Fruit fly (Drosophila melanogaster) whole organism, prepupa: Measurements from ENCODE around the gene Dci.
A peak's percentile ranks its signal among the peaks of the same experiment; 100 is the strongest.
"Not testable (repeated sequence)": the region's sequence is repeated elsewhere in the genome, so short reads cannot be mapped to it uniquely, and the experiment has no call there.

Source experiments
- Blimp-1 ChIP-seq: fragments of 200-800 bp; sonication (Bioruptor generic); optimal IDR thresholded peaks from 3 replicates; lab custom pipeline; 2017; ENCODE audit warnings: missing biosample characterization, missing genetic modification characterization, mild to moderate bottlenecking, moderate library complexity, missing genetic modification reagents
- CG10631 ChIP-seq: fragments of 200-800 bp; sonication (Bioruptor generic); optimal IDR thresholded peaks from 2 replicates; lab custom pipeline; 2016; ENCODE audit warnings: missing biosample characterization, missing genetic modification characterization
- CG10669 ChIP-seq: fragments of 200-800 bp; sonication (Bioruptor generic); optimal IDR thresholded peaks from 3 replicates; lab custom pipeline; 2018; ENCODE audit warnings: missing biosample characterization, mild to moderate bottlenecking, missing genetic modification characterization, moderate library complexity
- CG11294 ChIP-seq: fragments of 200-800 bp; sonication (Bioruptor generic); IDR thresholded peaks from 2 replicates; pipeline ENCODE4 v1.3.6; 2022; ENCODE audit warnings: missing biosample characterization, missing genetic modification characterization
- CG11762 ChIP-seq: fragments of 200-800 bp; sonication (Bioruptor generic); optimal IDR thresholded peaks from 3 replicates; lab custom pipeline; 2016; ENCODE audit warnings: missing biosample characterization, missing genetic modification characterization; ENCODE audit not compliant: insufficient read depth
- CG11902 ChIP-seq: fragments of 200-800 bp; sonication (Bioruptor generic); optimal IDR thresholded peaks from 3 replicates; lab custom pipeline; 2016; ENCODE audit warnings: missing biosample characterization, missing genetic modification characterization
- CG15336 ChIP-seq: fragments of 200-800 bp; sonication (Bioruptor generic); IDR thresholded peaks from 2 replicates; pipeline ENCODE4 v1.3.6; 2022; ENCODE audit warnings: missing biosample characterization, missing genetic modification characterization
- CG1621 ChIP-seq: fragments of 200-800 bp; sonication (Bioruptor generic); optimal IDR thresholded peaks from 3 replicates; lab custom pipeline; 2018; ENCODE audit warnings: missing biosample characterization, mild to moderate bottlenecking, missing genetic modification characterization
- CG31627 ChIP-seq: fragments of 200-800 bp; sonication (Bioruptor generic); optimal IDR thresholded peaks from 3 replicates; lab custom pipeline; 2016; ENCODE audit warnings: missing biosample characterization, missing genetic modification characterization
- CG32006 ChIP-seq: fragments of 200-800 bp; sonication (Bioruptor generic); optimal IDR thresholded peaks from 3 replicates; lab custom pipeline; 2017; ENCODE audit warnings: missing biosample characterization, mild to moderate bottlenecking, missing genetic modification characterization
- CG4318 ChIP-seq: fragments of 200-800 bp; sonication (Bioruptor generic); optimal IDR thresholded peaks from 3 replicates; lab custom pipeline; 2017; ENCODE audit warnings: missing biosample characterization, mild to moderate bottlenecking, missing genetic modification characterization
- CG6163 ChIP-seq: fragments of 200-800 bp; sonication (Bioruptor generic); IDR thresholded peaks from 3 replicates; pipeline ENCODE4 v1.3.6; 2022; ENCODE audit warnings: missing biosample characterization, missing genetic modification characterization
- CG6854 ChIP-seq: fragments of 200-800 bp; sonication (Bioruptor generic); optimal IDR thresholded peaks from 2 replicates; lab custom pipeline; 2017; ENCODE audit warnings: missing biosample characterization, mild to moderate bottlenecking, missing genetic modification characterization
- CG7368 ChIP-seq: fragments of 200-800 bp; sonication (Bioruptor generic); optimal IDR thresholded peaks from 3 replicates; lab custom pipeline; 2016; ENCODE audit warnings: missing biosample characterization, missing genetic modification characterization
- CG8319 ChIP-seq: fragments of 200-800 bp; sonication (Bioruptor generic); optimal IDR thresholded peaks from 3 replicates; lab custom pipeline; 2016; ENCODE audit warnings: missing biosample characterization, missing genetic modification characterization
- CG8632 ChIP-seq: fragments of 200-800 bp; sonication (Bioruptor generic); optimal IDR thresholded peaks from 3 replicates; lab custom pipeline; 2016; ENCODE audit warnings: missing biosample characterization, missing genetic modification characterization
- Eip75B ChIP-seq: fragments of 200-800 bp; sonication (Bioruptor generic); optimal IDR thresholded peaks from 3 replicates; lab custom pipeline; 2016; ENCODE audit warnings: missing biosample characterization, missing genetic modification characterization
- Eip78C ChIP-seq: fragments of 200-800 bp; sonication (Bioruptor generic); peaks from one replicate; lab custom pipeline; 2016; ENCODE audit warnings: missing biosample characterization, missing genetic modification characterization
- Eip93F ChIP-seq: fragments of 200-800 bp; sonication (Bioruptor generic); optimal IDR thresholded peaks from 2 replicates; lab custom pipeline; 2016; ENCODE audit warnings: missing biosample characterization, mild to moderate bottlenecking, missing genetic modification characterization
- Ets21C ChIP-seq: fragments of 200-800 bp; sonication (Bioruptor generic); optimal IDR thresholded peaks from 3 replicates; lab custom pipeline; 2016; ENCODE audit warnings: missing biosample characterization, missing genetic modification characterization
- Ets96B ChIP-seq: fragments of 200-800 bp; optimal IDR thresholded peaks from 2 replicates; lab custom pipeline; 2019; ENCODE audit warnings: missing biosample characterization, mild to moderate bottlenecking, missing genetic modification characterization, moderate library complexity
- Gug ChIP-seq: fragments of 200-800 bp; sonication (Bioruptor generic); IDR thresholded peaks from 2 replicates; pipeline ENCODE4 v1.3.6; 2022; ENCODE audit warnings: missing biosample characterization, missing genetic modification characterization
- Hr38 ChIP-seq: sonication (Bioruptor generic); optimal IDR thresholded peaks from 2 replicates; lab custom pipeline; 2016; ENCODE audit warnings: missing biosample characterization, missing genetic modification characterization
- Hr39 ChIP-seq: fragments of 200-800 bp; sonication (Bioruptor generic); optimal IDR thresholded peaks from 2 replicates; lab custom pipeline; 2016; ENCODE audit warnings: missing biosample characterization, missing genetic modification characterization
- Hr4 ChIP-seq: fragments of 200-800 bp; sonication (Bioruptor generic); optimal IDR thresholded peaks from 3 replicates; lab custom pipeline; 2016; ENCODE audit warnings: missing biosample characterization, missing genetic modification characterization
- Lpt ChIP-seq: fragments of 200-800 bp; sonication (Bioruptor generic); optimal IDR thresholded peaks from 3 replicates; lab custom pipeline; 2016; ENCODE audit warnings: missing biosample characterization, missing genetic modification characterization
- OdsH ChIP-seq: fragments of 200-800 bp; sonication (Bioruptor generic); optimal IDR thresholded peaks from 3 replicates; lab custom pipeline; 2016; ENCODE audit warnings: missing biosample characterization, missing genetic modification characterization
- Smox ChIP-seq: fragments of 200-800 bp; sonication (Bioruptor generic); optimal IDR thresholded peaks from 3 replicates; lab custom pipeline; 2016; ENCODE audit warnings: missing biosample characterization, missing genetic modification characterization
- Sox102F ChIP-seq: fragments of 200-800 bp; sonication (Bioruptor generic); optimal IDR thresholded peaks from 2 replicates; lab custom pipeline; 2016; ENCODE audit warnings: missing biosample characterization, mild to moderate bottlenecking, missing genetic modification characterization
- Sox14 ChIP-seq: fragments of 200-800 bp; sonication (Bioruptor generic); optimal IDR thresholded peaks from 3 replicates; lab custom pipeline; 2016; ENCODE audit warnings: missing biosample characterization, missing genetic modification characterization
- Sox15 ChIP-seq: fragments of 200-800 bp; sonication (Bioruptor generic); optimal IDR thresholded peaks from 3 replicates; lab custom pipeline; 2016; ENCODE audit warnings: missing biosample characterization, missing genetic modification characterization
- cyc ChIP-seq: fragments of 200-800 bp; sonication (Bioruptor generic); optimal IDR thresholded peaks from 3 replicates; lab custom pipeline; 2016; ENCODE audit warnings: missing biosample characterization, missing genetic modification characterization
- dsx ChIP-seq: fragments of 200-800 bp; optimal IDR thresholded peaks from 3 replicates; lab custom pipeline; 2019; ENCODE audit warnings: missing biosample characterization, mild to moderate bottlenecking, missing genetic modification characterization, moderate library complexity; ENCODE audit not compliant: poor library complexity, severe bottlenecking
- eg ChIP-seq: fragments of 200-800 bp; sonication (Bioruptor generic); IDR thresholded peaks from 3 replicates; pipeline ENCODE4 v1.3.6; 2022; ENCODE audit warnings: missing biosample characterization, missing genetic modification characterization
- fkh ChIP-seq: fragments of 200-800 bp; sonication (Bioruptor generic); optimal IDR thresholded peaks from 3 replicates; lab custom pipeline; 2017; ENCODE audit warnings: missing biosample characterization, mild to moderate bottlenecking, missing genetic modification characterization, moderate library complexity
- spab ChIP-seq: fragments of 200-800 bp; sonication (Bioruptor generic); optimal IDR thresholded peaks from 2 replicates; lab custom pipeline; 2017; ENCODE audit warnings: missing biosample characterization, mild to moderate bottlenecking, missing genetic modification characterization, missing genetic modification reagents
- ss ChIP-seq, 2 experiments: fragments of 200-800 bp; sonication (Bioruptor generic); optimal IDR thresholded peaks; 2 replicates in 1 of 2; 3 replicates in 1 of 2; lab custom pipeline; 2017 to 2018; ENCODE audit warnings: mild to moderate bottlenecking in 2 of 2, missing biosample characterization in 2 of 2, missing genetic modification characterization in 2 of 2, moderate library complexity in 1 of 2
- svp ChIP-seq: fragments of 200-800 bp; sonication (Bioruptor generic); peaks from one replicate; lab custom pipeline; 2016; ENCODE audit warnings: missing biosample characterization, missing genetic modification characterization
- vri ChIP-seq: fragments of 200-800 bp; sonication (Bioruptor generic); optimal IDR thresholded peaks from 3 replicates; lab custom pipeline; 2016; ENCODE audit warnings: missing biosample characterization, mild to moderate bottlenecking, missing genetic modification characterization

Gene Dci

DNA sequence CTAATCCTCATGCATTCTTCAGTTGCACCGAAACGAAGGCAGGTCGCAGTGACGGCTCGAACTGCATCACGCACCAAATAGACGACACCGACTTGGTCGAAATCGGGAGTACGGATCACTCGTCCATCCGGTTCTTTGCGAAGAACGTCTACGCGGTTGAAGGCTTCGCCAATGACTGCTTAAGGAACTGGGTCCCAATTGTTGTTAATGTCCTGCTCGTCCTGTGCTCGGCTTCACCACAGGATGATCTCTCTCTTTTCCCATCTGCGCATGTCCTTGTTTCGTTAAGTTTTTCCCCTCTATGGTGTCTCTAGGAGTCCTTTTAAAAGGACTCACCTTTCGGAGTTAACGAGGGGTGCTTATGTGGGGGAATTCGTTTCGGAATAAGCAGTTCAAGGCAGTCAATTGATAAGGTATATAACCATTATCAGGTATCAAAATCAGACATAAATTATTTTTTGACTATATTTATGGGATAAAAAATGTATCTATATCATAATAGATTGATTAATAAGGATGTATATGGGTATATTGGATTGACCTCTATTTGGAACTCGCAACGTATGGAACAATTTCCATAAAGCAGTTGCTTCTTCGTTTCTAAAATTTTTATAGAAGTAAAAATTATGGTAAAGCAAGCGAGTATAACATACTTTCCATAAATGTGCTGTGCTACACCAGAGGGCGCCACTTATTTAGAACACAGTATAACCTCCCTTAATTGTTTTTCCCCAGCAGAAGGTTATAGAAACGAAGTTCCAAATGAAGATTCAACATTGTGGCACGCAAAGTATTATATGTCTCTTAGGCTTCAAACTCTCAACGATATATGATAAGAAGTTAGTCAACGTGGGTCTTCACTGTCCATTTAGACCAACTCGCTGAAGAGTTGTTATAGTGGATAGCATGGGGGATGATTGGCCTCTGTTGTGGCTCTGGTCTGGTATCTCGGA, 6.2 kb downstream of the Dci start, which contains the start of gene dpr20 (continued):
- TF ChIP-seq CG10669 (GFP tag; lab: Kevin White, UChicago) (peak; percentile 80), Gug (peak; percentile 86), eg (GFP tag; lab: Robert Waterston, UW) (peak; percentile 96), Blimp-1 (no peak), Sox14 (GFP tag; lab: Kevin White, UChicago) (peak; percentile 78), CG10631 (GFP tag; lab: Kevin White, UChicago) (peak; percentile 65), Ets21C (GFP tag; lab: Kevin White, UChicago) (peak; percentile 37), Eip78C (GFP tag; lab: Kevin White, UChicago) (peak; percentile 95), OdsH (GFP tag; lab: Kevin White, UChicago) (peak; percentile 77), CG1621 (tag; lab: Kevin White, UChicago) (peak; percentile 74), CG32006 (GFP tag; lab: Kevin White, UChicago) (peak; percentile 77), CG7368 (peak; percentile 83), CG11294 (peak; percentile 93)

- TF ChIP-seq CG6854 (GFP tag; lab: Kevin White, UChicago); CG15336 (GFP tag; lab: Robert Waterston, UW); Eip75B (GFP tag; lab: Kevin White, UChicago): not testable (repeated sequence)
These were observed 13.9 kb downstream of the Dci start, which contains the start of gene CG12502 for dm6 chr3L:865096-865495. TSS of gene CG12502 (plus strand) at chr3L:865396.

dm6 chr3L:868800-869199, 17.7 kb downstream of the Dci start:
- TF ChIP-seq CG8632 (GFP tag; lab: Kevin White, UChicago) (no peak), Hr39 (GFP tag; lab: Kevin White, UChicago) (no peak), fkh (no peak), Ets96B (tag; lab: Kevin White, UChicago) (no peak), spab (no peak), Lpt (GFP tag; lab: Kevin White, UChicago) (no peak)

- TF ChIP-seq Eip78C (GFP tag; lab: Kevin White, UChicago) (peak; percentile 39), svp (GFP tag; lab: Kevin White, UChicago) (peak; percentile 84), Sox14 (GFP tag; lab: Kevin White, UChicago) (peak; percentile 35), CG4318 (no peak)
- TF ChIP-seq, all 60 proteins: peak for 3
These were observed 20.6 kb downstream of the Dci start, which contains the start of gene Usp10 for dm6 chr3L:871713-872112. TSS of gene Usp10 (plus strand) at chr3L:871899.

DNA sequence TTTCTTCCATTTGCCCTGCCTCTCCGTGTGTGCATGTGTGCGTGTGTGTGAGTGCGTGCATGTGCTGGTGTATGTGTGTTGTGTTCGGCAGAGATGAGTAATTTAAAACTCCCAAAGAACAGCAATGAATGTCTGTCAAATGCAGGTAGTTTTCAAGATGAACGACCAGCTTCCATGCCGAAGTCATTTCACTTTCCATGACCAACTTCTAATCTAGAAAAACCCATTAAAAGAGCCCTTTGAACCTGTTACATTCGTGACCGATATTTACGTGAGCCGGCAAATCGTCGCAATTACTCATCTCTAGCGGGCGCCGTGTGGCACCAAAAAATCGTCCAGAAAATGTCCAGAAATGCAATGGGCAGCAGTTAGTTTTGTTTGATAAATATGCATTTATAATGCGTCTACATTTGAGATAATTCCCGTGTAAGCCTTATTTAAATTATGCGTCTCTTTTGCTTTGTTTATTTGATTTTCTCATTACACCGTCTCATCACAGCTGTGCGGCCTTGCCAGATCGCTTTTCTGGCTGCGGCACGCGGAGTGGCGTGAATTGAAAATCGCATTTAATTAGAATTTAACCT, 21.3 kb downstream of the Dci start:
- peak; percentile 59; the same call in 2 of the 3 replicates for TF ChIP-seq eg (GFP tag; lab: Robert Waterston, UW)
- peak; percentile 40 for TF ChIP-seq Eip75B (GFP tag; lab: Kevin White, UChicago)
- peak in 1 of 2 experiments; percentile 37 for TF ChIP-seq ss (GFP tag; optimal IDR thresholded peaks at IDR 0.05; lab: Kevin White, UChicago)
- TF ChIP-seq Lpt (GFP tag; lab: Kevin White, UChicago), result no peak
- TF ChIP-seq CG6163 (GFP tag; lab: Robert Waterston, UW), result peak; percentile 45; the same call in 1 of the 3 replicates
- TF ChIP-seq Ets96B (tag; lab: Kevin White, UChicago), result peak; percentile 22
- peak; percentile 45 for TF ChIP-seq Hr4 (GFP tag; lab: Kevin White, UChicago)
- no peak for TF ChIP-seq CG1621 (tag; lab: Kevin White, UChicago)
- no peak for TF ChIP-seq CG4318
- TF ChIP-seq Hr38 (GFP tag; lab: Kevin White, UChicago), result no peak
- TF ChIP-seq CG11294, result no peak
- peak; percentile 34 for TF ChIP-seq CG8319 (GFP tag; lab: Kevin White, UChicago)
- peak; percentile 52 for TF ChIP-seq cyc (GFP tag; lab: Kevin White, UChicago)
- peak; percentile 73 for TF ChIP-seq Sox14 (GFP tag; lab: Kevin White, UChicago)
- peak; percentile 26 for TF ChIP-seq Sox102F (GFP tag; lab: Kevin White, UChicago)
- peak; percentile 40 for TF ChIP-seq Sox15 (GFP tag; lab: Kevin White, UChicago)
- peak; percentile 21 for TF ChIP-seq CG10669 (GFP tag; lab: Kevin White, UChicago)
- TF ChIP-seq dsx (GFP tag; lab: Kevin White, UChicago), result no peak
- TF ChIP-seq Eip93F, result no peak
- peak; percentile 22 for TF ChIP-seq vri
- peak; percentile 32; the same call in 1 of the 2 replicates for TF ChIP-seq Gug
- TF ChIP-seq CG10631 (GFP tag; lab: Kevin White, UChicago), result peak; percentile 62
- TF ChIP-seq CG31627 (GFP tag; lab: Kevin White, UChicago), result peak; percentile 61
- no peak for TF ChIP-seq CG11902
- peak; percentile 40 for TF ChIP-seq Smox (GFP tag; lab: Kevin White, UChicago)
- TF ChIP-seq CG11762 (GFP tag; lab: Kevin White, UChicago), result peak; percentile 30
